Fruit fly (Drosophila melanogaster) whole organism, embryonic: ENCODE results near the gene sphe.

Experiments used
- CG10147 ChIP-seq: fragments of 200-800 bp; sonication (Bioruptor generic); optimal IDR thresholded peaks from 2 replicates; lab custom pipeline; 2019; ENCODE audit warnings: missing biosample characterization, mild to moderate bottlenecking, missing genetic modification characterization, moderate library complexity
- CG11504 ChIP-seq: fragments of 200-800 bp; sonication (Bioruptor generic); optimal IDR thresholded peaks from 3 replicates; lab custom pipeline; 2019; ENCODE audit warnings: missing biosample characterization, mild to moderate bottlenecking, missing genetic modification characterization, moderate library complexity
- CG12219 ChIP-seq: fragments of 200-800 bp; sonication (Bioruptor generic); optimal IDR thresholded peaks from 3 replicates; lab custom pipeline; 2018; ENCODE audit warnings: missing biosample characterization, mild to moderate bottlenecking, missing genetic modification characterization
- CG12299 ChIP-seq: fragments of 200-800 bp; sonication (Bioruptor generic); optimal IDR thresholded peaks from 2 replicates; lab custom pipeline; 2018; ENCODE audit warnings: missing biosample characterization, mild to moderate bottlenecking, missing genetic modification characterization
- CG13296 ChIP-seq: fragments of 200-800 bp; sonication (Bioruptor generic); optimal IDR thresholded peaks from 3 replicates; lab custom pipeline; 2018; ENCODE audit warnings: missing biosample characterization, mild to moderate bottlenecking, missing genetic modification characterization
- CG15479 ChIP-seq: fragments of 200-800 bp; sonication (Bioruptor generic); optimal IDR thresholded peaks from 3 replicates; lab custom pipeline; 2019; ENCODE audit warnings: missing biosample characterization, mild to moderate bottlenecking, missing genetic modification characterization, moderate library complexity
- CG1603 ChIP-seq: fragments of 200-800 bp; sonication (Bioruptor generic); optimal IDR thresholded peaks from 2 replicates; lab custom pipeline; 2019; ENCODE audit warnings: missing biosample characterization, mild to moderate bottlenecking, missing genetic modification characterization, moderate library complexity
- CG16815 ChIP-seq: fragments of 200-800 bp; sonication (Bioruptor generic); optimal IDR thresholded peaks from 3 replicates; lab custom pipeline; 2017; ENCODE audit warnings: missing biosample characterization, mild to moderate bottlenecking, missing genetic modification characterization
- CG17385 ChIP-seq: fragments of 200-800 bp; sonication (Bioruptor generic); optimal IDR thresholded peaks from 3 replicates; lab custom pipeline; 2018; ENCODE audit warnings: missing biosample characterization, mild to moderate bottlenecking, missing genetic modification characterization
- CG17612 ChIP-seq: fragments of 200-800 bp; sonication (Bioruptor generic); IDR thresholded peaks from 2 replicates; pipeline ENCODE4 v1.3.6; 2022; ENCODE audit warnings: missing biosample characterization, missing genetic modification characterization
- CG17829 ChIP-seq: fragments of 200-800 bp; optimal IDR thresholded peaks from 2 replicates; lab custom pipeline; 2019; ENCODE audit warnings: missing biosample characterization, mild to moderate bottlenecking, missing genetic modification characterization, moderate library complexity
- CG18599 ChIP-seq: fragments of 200-800 bp; sonication (Bioruptor generic); optimal IDR thresholded peaks from 3 replicates; lab custom pipeline; 2017; ENCODE audit warnings: missing biosample characterization, missing genetic modification characterization, mild to moderate bottlenecking, moderate library complexity, missing genetic modification reagents
- CG2120 ChIP-seq: fragments of 200-800 bp; sonication (Bioruptor generic); optimal IDR thresholded peaks from 3 replicates; lab custom pipeline; 2016; ENCODE audit warnings: missing biosample characterization, missing genetic modification characterization
- CG2678 ChIP-seq: fragments of 200-800 bp; sonication (Bioruptor generic); optimal IDR thresholded peaks from 3 replicates; lab custom pipeline; 2019; ENCODE audit warnings: missing biosample characterization, mild to moderate bottlenecking, missing genetic modification characterization, moderate library complexity
- CG33557 ChIP-seq: fragments of 200-800 bp; sonication (Bioruptor generic); optimal IDR thresholded peaks from 2 replicates; lab custom pipeline; 2019; ENCODE audit warnings: missing biosample characterization, mild to moderate bottlenecking, missing genetic modification characterization, moderate library complexity
- Drgx ChIP-seq: fragments of 200-800 bp; sonication (Bioruptor generic); IDR thresholded peaks from 2 replicates; pipeline ENCODE4 v1.3.6; 2022; ENCODE audit warnings: missing biosample characterization, missing genetic modification characterization
- Fer1 ChIP-seq: fragments of 200-800 bp; sonication (Bioruptor generic); optimal IDR thresholded peaks from 2 replicates; lab custom pipeline; 2017; ENCODE audit warnings: missing biosample characterization, mild to moderate bottlenecking, missing genetic modification characterization
- HLH3B ChIP-seq: fragments of 200-800 bp; sonication (Bioruptor generic); IDR thresholded peaks from 2 replicates; pipeline ENCODE4 v1.3.6; 2022; ENCODE audit warnings: missing biosample characterization, missing genetic modification characterization
- HmgD ChIP-seq: fragments of 200-800 bp; sonication (Bioruptor generic); optimal IDR thresholded peaks from 3 replicates; lab custom pipeline; 2016; ENCODE audit warnings: missing biosample characterization, missing genetic modification characterization
- Hmr ChIP-seq: fragments of 200-800 bp; sonication (Bioruptor generic); optimal IDR thresholded peaks from 3 replicates; lab custom pipeline; 2017; ENCODE audit warnings: mild to moderate bottlenecking, missing biosample characterization, missing genetic modification reagents, missing genetic modification characterization
- MTF-1 ChIP-seq: fragments of 200-800 bp; sonication (Bioruptor generic); optimal IDR thresholded peaks from 2 replicates; lab custom pipeline; 2018; ENCODE audit warnings: missing biosample characterization, mild to moderate bottlenecking, missing genetic modification characterization, borderline replicate concordance
- Nf-YA ChIP-seq: fragments of 200-800 bp; sonication (Bioruptor generic); IDR thresholded peaks from 2 replicates; pipeline ENCODE4 v1.3.6; 2022; ENCODE audit warnings: missing biosample characterization, missing genetic modification characterization
- NfI ChIP-seq: fragments of 200-800 bp; sonication (Bioruptor generic); optimal IDR thresholded peaks from 3 replicates; lab custom pipeline; 2018; ENCODE audit warnings: missing biosample characterization, mild to moderate bottlenecking, missing genetic modification characterization, moderate library complexity
- Rfx ChIP-seq: fragments of 200-800 bp; sonication (Bioruptor generic); IDR thresholded peaks from 2 replicates; pipeline ENCODE4 v1.3.6; 2022; ENCODE audit warnings: missing biosample characterization, missing genetic modification characterization
- Six4 ChIP-seq: fragments of 200-800 bp; sonication (Bioruptor generic); optimal IDR thresholded peaks from 2 replicates; lab custom pipeline; 2016; ENCODE audit warnings: missing biosample characterization, missing genetic modification characterization
- Trl ChIP-seq, 3 experiments: fragments of >200 bp in 2 of 3; fragments of 200-800 bp in 1 of 3; sonication (Bioruptor generic) in 1 of 3; optimal IDR thresholded peaks; 2 replicates in 1 of 3; 3 replicates in 2 of 3; lab custom pipeline; 2016 to 2017; ENCODE audit warnings: missing biosample characterization in 1 of 3, missing genetic modification characterization in 1 of 3
- Vsx1 ChIP-seq: fragments of 200-800 bp; sonication (Bioruptor generic); optimal IDR thresholded peaks from 2 replicates; lab custom pipeline; 2017; ENCODE audit warnings: missing biosample characterization, mild to moderate bottlenecking, missing genetic modification characterization, missing genetic modification reagents
- amos ChIP-seq: fragments of 200-800 bp; sonication (Bioruptor generic); IDR thresholded peaks from 2 replicates; pipeline ENCODE4 v1.3.6; 2022; ENCODE audit warnings: missing biosample characterization, missing genetic modification characterization; ENCODE audit not compliant: partially characterized antibody
- ara ChIP-seq: fragments of 200-800 bp; sonication (Bioruptor generic); IDR thresholded peaks from 2 replicates; pipeline ENCODE4 v1.3.6; 2022; ENCODE audit warnings: missing biosample characterization, missing genetic modification characterization
- ash1 ChIP-seq: fragments of 200-800 bp; sonication (Bioruptor generic); optimal IDR thresholded peaks from 2 replicates; lab custom pipeline; 2018; ENCODE audit warnings: missing biosample characterization, mild to moderate bottlenecking, missing genetic modification characterization
- chinmo ChIP-seq: fragments of 200-800 bp; sonication (Bioruptor generic); IDR thresholded peaks from 4 replicates; pipeline ENCODE4 v1.3.6; 2022; ENCODE audit warnings: missing biosample characterization, missing genetic modification characterization; ENCODE audit not compliant: partially characterized antibody
- fd3F ChIP-seq: fragments of 200-800 bp; sonication (Bioruptor generic); optimal IDR thresholded peaks from 2 replicates; lab custom pipeline; 2018; ENCODE audit warnings: missing biosample characterization, mild to moderate bottlenecking, missing genetic modification characterization, moderate library complexity
- fd64A ChIP-seq: fragments of 200-800 bp; sonication (Bioruptor generic); optimal IDR thresholded peaks from 3 replicates; lab custom pipeline; 2018; ENCODE audit warnings: missing biosample characterization, mild to moderate bottlenecking, missing genetic modification characterization
- grau ChIP-seq: fragments of 200-800 bp; optimal IDR thresholded peaks from 3 replicates; lab custom pipeline; 2019; ENCODE audit warnings: missing biosample characterization, mild to moderate bottlenecking, missing genetic modification characterization, moderate library complexity
- grn ChIP-seq: fragments of 200-800 bp; sonication (Bioruptor generic); optimal IDR thresholded peaks from 3 replicates; lab custom pipeline; 2017; ENCODE audit warnings: missing biosample characterization, missing genetic modification characterization
- kah ChIP-seq: fragments of 200-800 bp; sonication (Bioruptor generic); optimal IDR thresholded peaks from 2 replicates; lab custom pipeline; 2018; ENCODE audit warnings: missing biosample characterization, mild to moderate bottlenecking, missing genetic modification characterization
- pros ChIP-seq: fragments of 200-800 bp; sonication (Bioruptor generic); optimal IDR thresholded peaks from 3 replicates; lab custom pipeline; 2019; ENCODE audit warnings: missing biosample characterization, mild to moderate bottlenecking, missing genetic modification characterization, moderate library complexity
- salm ChIP-seq: fragments of 200-800 bp; sonication (Bioruptor generic); optimal IDR thresholded peaks from 2 replicates; lab custom pipeline; 2018; ENCODE audit warnings: missing biosample characterization, mild to moderate bottlenecking, missing genetic modification characterization
- sens ChIP-seq: fragments of 200-800 bp; sonication (Bioruptor generic); peaks from one replicate; lab custom pipeline; 2016; ENCODE audit warnings: missing biosample characterization, missing genetic modification characterization
- tll ChIP-seq, 2 experiments: fragments of 200-800 bp in 1 of 2; fragments of >200 bp in 1 of 2; sonication (Bioruptor generic) in 1 of 2; optimal IDR thresholded peaks; 2 replicates each; lab custom pipeline; 2017 to 2019; ENCODE audit warnings: missing biosample characterization in 2 of 2, missing genetic modification characterization in 2 of 2, mild to moderate bottlenecking in 1 of 2, moderate library complexity in 1 of 2
- twi ChIP-seq: fragments of 200-800 bp; optimal IDR thresholded peaks from 2 replicates; lab custom pipeline; 2019; ENCODE audit warnings: missing biosample characterization, mild to moderate bottlenecking, missing genetic modification characterization, moderate library complexity
- zf30C ChIP-seq: fragments of 200-800 bp; sonication (Bioruptor generic); optimal IDR thresholded peaks from 3 replicates; lab custom pipeline; 2018; ENCODE audit warnings: missing biosample characterization, mild to moderate bottlenecking, missing genetic modification characterization

The sphe gene

dm6 chrX:16655724-16656235 is 46.0 kb downstream of the sphe start (continued):
- TF ChIP-seq NfI (peak; percentile 2), pros (GFP tag; lab: Kevin White, UChicago) (peak; percentile 52), Trl (optimal IDR thresholded peaks at IDR 0.05; lab: Kevin White, UChicago) (peak in 1 of 2 experiments; percentile 57), Trl (GFP tag; optimal IDR thresholded peaks at IDR 0.05; lab: Kevin White, UChicago) (no peak), CG11504 (tag; lab: Kevin White, UChicago) (peak; percentile 99), Six4 (peak; percentile 48), zf30C (GFP tag; lab: Kevin White, UChicago) (no peak), kah (GFP tag; lab: Kevin White, UChicago) (peak; percentile 63), fd3F (GFP tag; lab: Kevin White, UChicago) (no peak), CG10147 (GFP tag; lab: Kevin White, UChicago) (no peak), salm (tag; lab: Kevin White, UChicago) (no peak), tll (GFP tag; optimal IDR thresholded peaks at IDR 0.05; lab: Kevin White, UChicago) (peak in 1 of 2 experiments; percentile 61), HmgD (GFP tag; lab: Kevin White, UChicago) (peak; percentile 2), CG17829 (tag; lab: Kevin White, UChicago) (peak; percentile 53), HLH3B (GFP tag; lab: Robert Waterston, UW) (no peak; the same call in 1 of the 2 replicates), CG16815 (GFP tag; lab: Kevin White, UChicago) (no peak), twi (peak; percentile 80), Vsx1 (GFP tag; lab: Kevin White, UChicago) (peak; percentile 61), grau (tag; lab: Kevin White, UChicago) (peak; percentile 3), Rfx (peak; percentile 21; the same call in 1 of the 2 replicates), Hmr (peak; percentile 11), CG12219 (GFP tag; lab: Kevin White, UChicago) (peak; percentile 41), CG1603 (peak; percentile 5), CG2678 (tag; lab: Kevin White, UChicago) (peak; percentile 39), CG12299 (tag; lab: Kevin White, UChicago) (peak; percentile 59), Fer1 (peak; percentile 45), Nf-YA (GFP tag; lab: Robert Waterston, UW) (no peak), amos (peak; percentile 22; the same call in 1 of the 2 replicates), CG17612 (GFP tag; lab: Robert Waterston, UW) (no peak), grn (GFP tag; lab: Kevin White, UChicago) (peak; percentile 64), CG18599 (GFP tag; lab: Kevin White, UChicago) (peak; percentile 40), CG15479 (GFP tag; lab: Kevin White, UChicago) (peak; percentile 5), ash1 (no peak), fd64A (GFP tag; lab: Kevin White, UChicago) (no peak), chinmo (peak; percentile 85; the same call in 2 of the 4 replicates), CG33557 (peak; percentile 51), MTF-1 (GFP tag; lab: Kevin White, UChicago) (peak; percentile 41), CG2120 (GFP tag; lab: Kevin White, UChicago) (peak; percentile 23), CG13296 (GFP tag; lab: Kevin White, UChicago) (peak; percentile 45), CG17385 (GFP tag; lab: Kevin White, UChicago) (peak; percentile 96), sens (peak; percentile 87), ara (GFP tag; lab: Robert Waterston, UW) (0 out of 2 replicates have a peak, but pooled peaks have one; percentile 38), Drgx (GFP tag; lab: Robert Waterston, UW) (no peak)
